Fruit fly (Drosophila melanogaster): ENCODE results near the gene Rbp9.

Rbp9 gene

DNA sequence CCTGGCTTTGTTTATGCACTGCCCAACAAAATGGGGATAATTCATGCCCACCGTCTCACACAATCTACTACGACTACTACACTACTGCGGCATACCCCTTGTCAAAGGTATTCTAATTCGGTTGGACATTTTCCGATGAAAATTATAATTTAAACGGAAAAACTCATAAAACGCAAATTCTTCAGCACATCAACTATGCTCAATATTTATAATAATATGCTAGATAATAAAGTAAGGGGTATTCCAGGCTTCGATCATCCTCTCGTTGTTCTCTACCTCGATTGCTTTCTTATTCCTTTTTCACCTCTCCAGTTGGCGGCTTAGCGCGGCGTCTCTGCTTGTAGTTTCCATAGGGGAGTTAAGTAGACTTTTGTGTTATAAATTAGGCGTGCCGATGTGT is 13.2 kb upstream of the Rbp9 start:
- TF ChIP-seq phol (tag; optimal IDR thresholded peaks at IDR 0.05) (peak; percentile 5), CG6854 (GFP tag; optimal IDR thresholded peaks at IDR 0.05) (no peak), tgo (GFP tag; IDR thresholded peaks at IDR 0.05) (0 out of 3 replicates have a peak, but pooled peaks have one; percentile 13), CG18599 (GFP tag; optimal IDR thresholded peaks at IDR 0.05) (peak; percentile 63), Opbp (GFP tag; IDR thresholded peaks at IDR 0.05; ENCODE audit: partially characterized antibody) (no peak), da (GFP tag; optimal IDR thresholded peaks at IDR 0.05) (no peak), gcm (GFP tag; optimal IDR thresholded peaks at IDR 0.05) (no peak), aop (GFP tag; IDR thresholded peaks at IDR 0.05) (no peak), CG5953 (GFP tag; IDR thresholded peaks at IDR 0.05) (no peak), CG1233 (GFP tag; optimal IDR thresholded peaks at IDR 0.05) (no peak), unpg (GFP tag; optimal IDR thresholded peaks at IDR 0.05) (no peak), CG3726 (GFP tag; IDR thresholded peaks at IDR 0.05) (no peak), dmrt11E (tag; optimal IDR thresholded peaks at IDR 0.05) (no peak), fu2 (GFP tag; optimal IDR thresholded peaks at IDR 0.05) (no peak), bsh (GFP tag; optimal IDR thresholded peaks at IDR 0.05) (peak in 1 of 2 experiments; percentile 28), ato (GFP tag; IDR thresholded peaks at IDR 0.05; ENCODE audit: partially characterized antibody) (no peak), prd (optimal IDR thresholded peaks at IDR 0.05) (no peak), prd (GFP tag; IDR thresholded peaks at IDR 0.05) (peak; percentile 44; the same call in 1 of the 3 replicates), CG2712 (tag; optimal IDR thresholded peaks at IDR 0.05) (peak; percentile 13), pan (optimal IDR thresholded peaks at IDR 0.05) (no peak), pan (GFP tag; optimal IDR thresholded peaks at IDR 0.05 in 1 of 2, IDR thresholded peaks at IDR 0.05 in 1 of 2) (no peak), schlank (tag; optimal IDR thresholded peaks at IDR 0.05) (no peak), dysf (GFP tag; IDR thresholded peaks at IDR 0.05) (peak; percentile 54; the same call in 2 of the 3 replicates), CG12769 (tag; optimal IDR thresholded peaks at IDR 0.05) (no peak), H15 (GFP tag; IDR thresholded peaks at IDR 0.05) (no peak), CG10979 (tag; optimal IDR thresholded peaks at IDR 0.05) (peak; percentile 13), gem (tag; optimal IDR thresholded peaks at IDR 0.05) (peak; percentile 36), croc (GFP tag; conservative IDR thresholded peaks at IDR 0.05) (no peak), C15 (GFP tag; IDR thresholded peaks at IDR 0.05) (no peak), amos (GFP tag; IDR thresholded peaks at IDR 0.05; ENCODE audit: partially characterized antibody) (no peak), CG17829 (tag; optimal IDR thresholded peaks at IDR 0.05) (no peak), Xbp1 (GFP tag; optimal IDR thresholded peaks at IDR 0.05) (peak; percentile 12), gce (GFP tag; IDR thresholded peaks at IDR 0.05) (no peak), Med (GFP tag) (peak; percentile 51), fd3F (GFP tag; optimal IDR thresholded peaks at IDR 0.05) (no peak), tap (tag; optimal IDR thresholded peaks at IDR 0.05) (no peak), sens (GFP tag) (peak; percentile 62), CG2875 (GFP tag; optimal IDR thresholded peaks at IDR 0.05) (no peak), gro (GFP tag; optimal IDR thresholded peaks at IDR 0.05) (no peak), al (GFP tag; IDR thresholded peaks at IDR 0.05) (no peak), CG31365 (tag; optimal IDR thresholded peaks at IDR 0.05) (no peak), jing (GFP tag; optimal IDR thresholded peaks at IDR 0.05) (no peak), Awh (GFP tag; IDR thresholded peaks at IDR 0.05) (no peak), ash1 (GFP tag; optimal IDR thresholded peaks at IDR 0.05) (no peak), D19B (GFP tag; optimal IDR thresholded peaks at IDR 0.05) (peak; percentile 78), Fer1 (GFP tag; optimal IDR thresholded peaks at IDR 0.05) (peak; percentile 28), Fer2 (tag; optimal IDR thresholded peaks at IDR 0.05) (no peak), shn (GFP tag; optimal IDR thresholded peaks at IDR 0.05) (no peak), CG7556 (GFP tag; optimal IDR thresholded peaks at IDR 0.05) (peak; percentile 33), CG11085 (GFP tag; IDR thresholded peaks at IDR 0.05) (no peak), luna (GFP tag; optimal IDR thresholded peaks at IDR 0.05) (no peak), Meics (GFP tag; optimal IDR thresholded peaks at IDR 0.05) (peak; percentile 7)

Measured in whole organism, embryonic.